Fruit fly (Drosophila melanogaster) whole organism, embryonic: ENCODE results near the gene NijB.

Experiments
- Bgb ChIP-seq: fragments of 200-800 bp; sonication (Bioruptor generic); IDR thresholded peaks from 2 replicates; pipeline ENCODE4 v1.3.6; 2022; ENCODE audit warnings: missing biosample characterization, missing genetic modification characterization; ENCODE audit not compliant: partially characterized antibody
- CG10462 ChIP-seq: fragments of 200-800 bp; sonication (Bioruptor generic); optimal IDR thresholded peaks from 2 replicates; lab custom pipeline; 2016; ENCODE audit warnings: missing biosample characterization, missing genetic modification characterization
- CG12744 ChIP-seq: fragments of 200-800 bp; sonication (Bioruptor generic); optimal IDR thresholded peaks from 2 replicates; lab custom pipeline; 2016; ENCODE audit warnings: missing biosample characterization, missing genetic modification characterization
- CG15011 ChIP-seq: fragments of 200-800 bp; sonication (Bioruptor generic); optimal IDR thresholded peaks from 3 replicates; lab custom pipeline; 2018; ENCODE audit warnings: missing biosample characterization, mild to moderate bottlenecking, missing genetic modification characterization
- CG1603 ChIP-seq: fragments of 200-800 bp; sonication (Bioruptor generic); optimal IDR thresholded peaks from 2 replicates; lab custom pipeline; 2019; ENCODE audit warnings: missing biosample characterization, mild to moderate bottlenecking, missing genetic modification characterization, moderate library complexity
- CG1647 ChIP-seq: fragments of 200-800 bp; sonication (Bioruptor generic); optimal IDR thresholded peaks from 3 replicates; lab custom pipeline; 2016; ENCODE audit warnings: missing biosample characterization, missing genetic modification characterization
- CG16863 ChIP-seq: fragments of 200-800 bp; sonication (Bioruptor generic); optimal IDR thresholded peaks from 3 replicates; lab custom pipeline; 2016; ENCODE audit warnings: missing biosample characterization, missing genetic modification characterization
- CG18011 ChIP-seq: fragments of 200-800 bp; sonication (Bioruptor generic); optimal IDR thresholded peaks from 2 replicates; lab custom pipeline; 2017; ENCODE audit warnings: missing biosample characterization, missing genetic modification characterization, mild to moderate bottlenecking, moderate library complexity, missing genotype
- CG18764 ChIP-seq: fragments of 200-800 bp; sonication (Bioruptor generic); optimal IDR thresholded peaks from 3 replicates; lab custom pipeline; 2016; ENCODE audit warnings: missing biosample characterization, missing genetic modification characterization
- CG2199 ChIP-seq: fragments of 200-800 bp; sonication (Bioruptor generic); IDR thresholded peaks from 3 replicates; pipeline ENCODE4 v1.3.6; 2022; ENCODE audit warnings: missing biosample characterization, missing genetic modification characterization
- CG31388 ChIP-seq: fragments of 200-800 bp; sonication (Bioruptor generic); optimal IDR thresholded peaks from 2 replicates; lab custom pipeline; 2016; ENCODE audit warnings: missing biosample characterization, missing genetic modification characterization
- CG32767 ChIP-seq: fragments of 200-800 bp; sonication (Bioruptor generic); IDR thresholded peaks from 2 replicates; pipeline ENCODE4 v1.3.6; 2022; ENCODE audit warnings: missing biosample characterization, missing genetic modification characterization
- CG34224 ChIP-seq: fragments of 200-800 bp; sonication (Bioruptor generic); IDR thresholded peaks from 3 replicates; pipeline ENCODE4 v1.3.6; 2022; ENCODE audit warnings: missing biosample characterization, missing genetic modification characterization; ENCODE audit not compliant: partially characterized antibody
- CG34422 ChIP-seq: fragments of 200-800 bp; sonication (Bioruptor generic); IDR thresholded peaks from 3 replicates; pipeline ENCODE4 v1.3.6; 2022; ENCODE audit warnings: missing biosample characterization, missing genetic modification characterization
- CG8089 ChIP-seq: fragments of 200-800 bp; sonication (Bioruptor generic); optimal IDR thresholded peaks from 3 replicates; lab custom pipeline; 2016; ENCODE audit warnings: missing biosample characterization, missing genetic modification characterization
- CG8281 ChIP-seq: fragments of 200-800 bp; sonication (Bioruptor generic); optimal IDR thresholded peaks from 2 replicates; lab custom pipeline; 2018; ENCODE audit warnings: missing biosample characterization, mild to moderate bottlenecking, missing genetic modification characterization, moderate library complexity
- CG8478 ChIP-seq: fragments of >200 bp; optimal IDR thresholded peaks from 2 replicates; lab custom pipeline; 2018
- CG9609 ChIP-seq: fragments of 200-800 bp; sonication (Bioruptor generic); optimal IDR thresholded peaks from 3 replicates; lab custom pipeline; 2016; ENCODE audit warnings: missing biosample characterization, missing genetic modification characterization
- CG9817 ChIP-seq: fragments of 200-800 bp; sonication (Bioruptor generic); optimal IDR thresholded peaks from 2 replicates; lab custom pipeline; 2018; ENCODE audit warnings: missing biosample characterization, mild to moderate bottlenecking, missing genetic modification characterization, moderate library complexity
- Dfd ChIP-seq, 2 experiments: fragments of >200 bp; optimal IDR thresholded peaks; 2 replicates each; lab custom pipeline; 2017; ENCODE audit warnings: missing biosample characterization in 2 of 2, missing genetic modification characterization in 2 of 2
- Dll ChIP-seq: fragments of 200-800 bp; sonication (Bioruptor generic); IDR thresholded peaks from 4 replicates; pipeline ENCODE4 v1.3.6; 2022; ENCODE audit warnings: missing biosample characterization, missing genetic modification characterization; ENCODE audit not compliant: partially characterized antibody
- ERR ChIP-seq: fragments of 200-800 bp; sonication (Bioruptor generic); optimal IDR thresholded peaks from 2 replicates; lab custom pipeline; 2016; ENCODE audit warnings: missing biosample characterization, missing genetic modification characterization
- Gsc ChIP-seq: fragments of 200-800 bp; sonication (Bioruptor generic); IDR thresholded peaks from 2 replicates; pipeline ENCODE4 v1.3.6; 2022; ENCODE audit warnings: missing biosample characterization, missing genetic modification characterization
- H15 ChIP-seq: fragments of 200-800 bp; sonication (Bioruptor generic); IDR thresholded peaks from 3 replicates; pipeline ENCODE4 v1.3.6; 2022; ENCODE audit warnings: missing biosample characterization, missing genetic modification characterization
- Hmx ChIP-seq: fragments of 200-800 bp; sonication (Bioruptor generic); optimal IDR thresholded peaks from 2 replicates; lab custom pipeline; 2016; ENCODE audit warnings: missing biosample characterization, missing genetic modification characterization
- Hr3 ChIP-seq: fragments of 200-800 bp; sonication (Bioruptor generic); optimal IDR thresholded peaks from 3 replicates; lab custom pipeline; 2016; ENCODE audit warnings: missing biosample characterization, missing genetic modification characterization
- Lpt ChIP-seq: fragments of >200 bp; optimal IDR thresholded peaks from 2 replicates; lab custom pipeline; 2018; ENCODE audit warnings: missing biosample characterization, missing genetic modification characterization
- Myb ChIP-seq: fragments of 200-800 bp; sonication (Bioruptor generic); optimal IDR thresholded peaks from 2 replicates; lab custom pipeline; 2016; ENCODE audit warnings: missing biosample characterization, missing genetic modification characterization
- Scr ChIP-seq: fragments of 200-800 bp; sonication (Bioruptor generic); IDR thresholded peaks from 2 replicates; pipeline ENCODE4 v1.3.6; 2022; ENCODE audit warnings: missing biosample characterization, missing genetic modification characterization; ENCODE audit not compliant: partially characterized antibody
- Sox100B ChIP-seq: fragments of 200-800 bp; sonication (Bioruptor generic); optimal IDR thresholded peaks from 3 replicates; lab custom pipeline; 2018; ENCODE audit warnings: missing biosample characterization, mild to moderate bottlenecking, missing genetic modification characterization
- Stat92E ChIP-seq, 3 experiments: fragments of >200 bp in 2 of 3; fragments of 200-800 bp in 1 of 3; sonication (Bioruptor generic) in 1 of 3; optimal IDR thresholded peaks; 2 replicates each; lab custom pipeline; 2017 to 2019; ENCODE audit warnings: missing biosample characterization in 3 of 3, missing genetic modification characterization in 3 of 3, mild to moderate bottlenecking in 1 of 3, moderate library complexity in 1 of 3
- ara ChIP-seq: fragments of 200-800 bp; sonication (Bioruptor generic); IDR thresholded peaks from 2 replicates; pipeline ENCODE4 v1.3.6; 2022; ENCODE audit warnings: missing biosample characterization, missing genetic modification characterization
- bigmax ChIP-seq: fragments of 200-800 bp; sonication (Bioruptor generic); optimal IDR thresholded peaks from 2 replicates; lab custom pipeline; 2018; ENCODE audit warnings: missing biosample characterization, mild to moderate bottlenecking, missing genetic modification characterization
- bowl ChIP-seq: fragments of 200-800 bp; sonication (Bioruptor generic); IDR thresholded peaks from 2 replicates; pipeline ENCODE4 v1.3.6; 2022; ENCODE audit warnings: missing biosample characterization, missing genetic modification characterization
- br ChIP-seq: fragments of >200 bp; optimal IDR thresholded peaks from 2 replicates; lab custom pipeline; 2017
- ci ChIP-seq: fragments of 200-800 bp; sonication (Bioruptor generic); IDR thresholded peaks from 3 replicates; pipeline ENCODE4 v1.3.6; 2022; ENCODE audit warnings: missing biosample characterization, missing genetic modification characterization
- en ChIP-seq: fragments of 200-800 bp; sonication (Bioruptor generic); optimal IDR thresholded peaks from 2 replicates; lab custom pipeline; 2016; ENCODE audit warnings: missing biosample characterization, missing genetic modification characterization
- exex ChIP-seq: fragments of 200-800 bp; sonication (Bioruptor generic); optimal IDR thresholded peaks from 4 replicates; lab custom pipeline; 2018; ENCODE audit warnings: missing biosample characterization, mild to moderate bottlenecking, missing genetic modification characterization, moderate library complexity
- ftz-f1 ChIP-seq: fragments of 200-800 bp; sonication (Bioruptor generic); optimal IDR thresholded peaks from 2 replicates; lab custom pipeline; 2016; ENCODE audit warnings: missing biosample characterization, missing genetic modification characterization
- mld ChIP-seq: fragments of 200-800 bp; sonication (Bioruptor generic); IDR thresholded peaks from 3 replicates; pipeline ENCODE4 v1.3.6; 2022; ENCODE audit warnings: missing biosample characterization, missing genetic modification characterization; ENCODE audit not compliant: partially characterized antibody
- nau ChIP-seq: fragments of 200-800 bp; sonication (Bioruptor generic); optimal IDR thresholded peaks from 3 replicates; lab custom pipeline; 2017; ENCODE audit warnings: missing biosample characterization, mild to moderate bottlenecking, missing genetic modification characterization, missing genetic modification reagents
- odd ChIP-seq: fragments of 200-800 bp; sonication (Bioruptor generic); optimal IDR thresholded peaks from 2 replicates; lab custom pipeline; 2017; ENCODE audit warnings: missing biosample characterization, mild to moderate bottlenecking, missing genetic modification characterization
- salm ChIP-seq: fragments of 200-800 bp; sonication (Bioruptor generic); optimal IDR thresholded peaks from 2 replicates; lab custom pipeline; 2018; ENCODE audit warnings: missing biosample characterization, mild to moderate bottlenecking, missing genetic modification characterization
- sima ChIP-seq: fragments of 200-800 bp; sonication (Bioruptor generic); optimal IDR thresholded peaks from 2 replicates; lab custom pipeline; 2016; ENCODE audit warnings: missing biosample characterization, missing genetic modification characterization
- ssp ChIP-seq: fragments of 200-800 bp; sonication (Bioruptor generic); IDR thresholded peaks from 2 replicates; pipeline ENCODE4 v1.3.6; 2022; ENCODE audit warnings: missing biosample characterization, missing genetic modification characterization
- tna ChIP-seq: fragments of 200-800 bp; sonication (Bioruptor generic); IDR thresholded peaks from 2 replicates; pipeline ENCODE4 v1.3.6; 2022; ENCODE audit warnings: missing biosample characterization, missing genetic modification characterization; ENCODE audit not compliant: partially characterized antibody
- twi ChIP-seq: fragments of 200-800 bp; optimal IDR thresholded peaks from 2 replicates; lab custom pipeline; 2019; ENCODE audit warnings: missing biosample characterization, mild to moderate bottlenecking, missing genetic modification characterization, moderate library complexity

Gene NijB

DNA sequence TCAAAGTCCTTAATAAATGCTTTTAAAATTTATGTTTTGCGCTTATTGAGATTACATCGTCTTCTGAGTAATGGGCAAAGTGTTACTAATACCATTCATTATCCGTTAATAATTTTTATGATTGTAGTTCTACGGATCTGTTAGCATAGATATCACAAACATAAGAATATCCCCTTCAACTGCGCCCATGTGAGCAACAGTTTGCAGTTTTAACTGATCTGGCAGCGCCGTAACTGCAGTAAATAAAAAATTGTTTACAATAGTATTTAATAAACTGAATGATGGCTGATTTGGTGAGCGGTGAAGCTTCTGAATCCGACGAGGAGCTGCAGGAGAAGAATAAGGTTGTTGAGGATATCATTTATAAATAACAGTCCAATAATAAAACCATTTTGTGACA is 22.2 kb upstream of the NijB start, which contains the start of gene Blos3 (continued):
- TF ChIP-seq CG16863 (GFP tag; lab: Kevin White, UChicago) (peak; percentile 50), exex (tag; lab: Kevin White, UChicago) (no peak), Sox100B (no peak), CG8089 (GFP tag; lab: Kevin White, UChicago) (peak; percentile 30), mld (GFP tag; lab: Robert Waterston, UW) (no peak), Bgb (GFP tag; lab: Robert Waterston, UW) (no peak), CG34224 (GFP tag; lab: Robert Waterston, UW) (no peak), Dll (GFP tag; lab: Robert Waterston, UW) (no peak), Lpt (GFP tag; lab: Kevin White, UChicago) (no peak), en (no peak), CG9609 (GFP tag; lab: Kevin White, UChicago) (peak; percentile 27), CG18011 (no peak), ara (GFP tag; lab: Robert Waterston, UW) (no peak), Dfd (GFP tag; optimal IDR thresholded peaks at IDR 0.05; lab: Kevin White, UChicago) (no peak), ERR (GFP tag; lab: Kevin White, UChicago) (no peak), CG32767 (GFP tag; lab: Robert Waterston, UW) (no peak), CG1603 (tag; lab: Kevin White, UChicago) (no peak), bigmax (GFP tag; lab: Kevin White, UChicago) (no peak), CG34422 (GFP tag; lab: Robert Waterston, UW) (peak; percentile 25; the same call in 1 of the 3 replicates), CG1647 (GFP tag; lab: Kevin White, UChicago) (peak; percentile 51), CG18764 (GFP tag; lab: Kevin White, UChicago) (peak; percentile 19), nau (GFP tag; lab: Kevin White, UChicago) (no peak), H15 (GFP tag; lab: Robert Waterston, UW) (0 out of 3 replicates have a peak, but pooled peaks have one; percentile 33), ssp (GFP tag; lab: Robert Waterston, UW) (no peak), tna (GFP tag; lab: Robert Waterston, UW) (no peak), CG12744 (GFP tag; lab: Kevin White, UChicago) (no peak), bowl (GFP tag; lab: Robert Waterston, UW) (no peak), Scr (GFP tag; lab: Robert Waterston, UW) (no peak), CG2199 (GFP tag; lab: Robert Waterston, UW) (no peak), CG10462 (GFP tag; lab: Kevin White, UChicago) (no peak), Myb (peak; percentile 27), salm (tag; lab: Kevin White, UChicago) (peak; percentile 6), sima (peak; percentile 11), odd (GFP tag; lab: Kevin White, UChicago) (no peak), CG31388 (GFP tag; lab: Kevin White, UChicago) (no peak), CG8281 (tag; lab: Kevin White, UChicago) (no peak), ci (GFP tag; lab: Robert Waterston, UW) (no peak), ftz-f1 (no peak), CG9817 (tag; lab: Kevin White, UChicago) (peak; percentile 52), CG8478 (lab: Kevin White, UChicago) (no peak), br (lab: Kevin White, UChicago) (no peak), twi (tag; lab: Kevin White, UChicago) (no peak), CG15011 (GFP tag; lab: Kevin White, UChicago) (no peak), Gsc (GFP tag; lab: Robert Waterston, UW) (no peak), Hmx (peak; percentile 41), Hr3 (GFP tag; lab: Kevin White, UChicago) (no peak), Stat92E (GFP tag; optimal IDR thresholded peaks at IDR 0.05; lab: Kevin White, UChicago) (no peak)
